Worm (Caenorhabditis elegans) whole organism, L1 larva: Measurements from ENCODE around the gene cup-16.

Experiments used
- C04F5.9 ChIP-seq: sonication (generic microtip); optimal IDR thresholded peaks from 2 replicates; lab custom pipeline; 2016; ENCODE audit warnings: missing genetic modification characterization, missing compliant biosample characterization
- C16A3.4 ChIP-seq: fragments of 150-350 bp; optimal IDR thresholded peaks from 2 replicates; lab custom pipeline; 2014; ENCODE audit warnings: missing biosample characterization, missing genetic modification characterization
- F16B12.6 ChIP-seq: fragments of 150-350 bp; optimal IDR thresholded peaks from 2 replicates; lab custom pipeline; 2014; ENCODE audit warnings: missing biosample characterization, missing genetic modification characterization
- Y116A8C.19 ChIP-seq: sonication (generic microtip); optimal IDR thresholded peaks from 2 replicates; lab custom pipeline; 2016; ENCODE audit warnings: missing compliant biosample characterization, missing genetic modification characterization, borderline replicate concordance
- alr-1 ChIP-seq: fragments of 200-800 bp; sonication (Bioruptor generic); optimal IDR thresholded peaks from 2 replicates; lab custom pipeline; 2018; ENCODE audit warnings: borderline replicate concordance, mild to moderate bottlenecking, missing genetic modification characterization, missing compliant biosample characterization
- ama-1 ChIP-seq: fragments of 150-350 bp; optimal IDR thresholded peaks from 2 replicates; lab custom pipeline; 2014
- ceh-63 ChIP-seq: fragments of 200-800 bp; sonication (Bioruptor generic); optimal IDR thresholded peaks from 2 replicates; lab custom pipeline; 2018; ENCODE audit warnings: mild to moderate bottlenecking, missing genetic modification characterization, missing compliant biosample characterization
- ceh-8 ChIP-seq: fragments of 200-800 bp; sonication (Bioruptor generic); optimal IDR thresholded peaks from 2 replicates; lab custom pipeline; 2018; ENCODE audit warnings: mild to moderate bottlenecking, missing genetic modification characterization, moderate library complexity, missing compliant biosample characterization
- ceh-82 ChIP-seq, 3 experiments: fragments of 150-350 bp in 1 of 3; sonication (generic microtip) in 2 of 3; optimal IDR thresholded peaks; 2 replicates each; lab custom pipeline; 2014 to 2017; ENCODE audit warnings: missing biosample characterization in 3 of 3, missing genetic modification characterization in 3 of 3
- dpl-1 ChIP-seq, 3 experiments: fragments of 150-350 bp in 2 of 3; sonication (generic microtip) in 1 of 3; optimal IDR thresholded peaks; 2 replicates each; lab custom pipeline; 2014 to 2017; ENCODE audit warnings: missing biosample characterization in 3 of 3, missing genetic modification characterization in 3 of 3, missing genetic modification reagents in 3 of 3
- efl-1 ChIP-seq, 4 experiments: fragments of 150-350 bp; optimal IDR thresholded peaks in 3 of 4; peaks in 1 of 4; 1 replicate in 1 of 4; 2 replicates in 3 of 4; lab custom pipeline; 2014; ENCODE audit warnings: missing biosample characterization in 2 of 4, missing genetic modification characterization in 2 of 4, missing genetic modification reagents in 2 of 4
- efl-3 ChIP-seq: fragments of 200-800 bp; sonication (Bioruptor generic); optimal IDR thresholded peaks from 2 replicates; lab custom pipeline; 2018; ENCODE audit warnings: mild to moderate bottlenecking, missing genetic modification characterization, missing compliant biosample characterization
- egl-27 ChIP-seq, 2 experiments: fragments of 150-350 bp in 1 of 2; sonication (generic microtip); optimal IDR thresholded peaks; 3 replicates each; lab custom pipeline; 2017 to 2018; ENCODE audit warnings: missing biosample characterization in 2 of 2, missing genetic modification characterization in 2 of 2, missing genetic modification reagents in 2 of 2
- elt-2 ChIP-seq: sonication (generic microtip); optimal IDR thresholded peaks from 2 replicates; lab custom pipeline; 2016; ENCODE audit warnings: missing genetic modification characterization, mild to moderate bottlenecking, inconsistent platforms, missing compliant biosample characterization, missing genetic modification reagents
- ets-5 ChIP-seq: fragments of 200-800 bp; sonication (Bioruptor generic); IDR thresholded peaks from 2 replicates; pipeline ENCODE4 v1.3.6; 2022; ENCODE audit warnings: missing genetic modification characterization, missing compliant biosample characterization
- fkh-8 ChIP-seq: sonication (generic microtip); optimal IDR thresholded peaks from 2 replicates; lab custom pipeline; 2016; ENCODE audit warnings: mild to moderate bottlenecking, missing genetic modification characterization, missing compliant biosample characterization
- fos-1 ChIP-seq: fragments of 150-350 bp; optimal IDR thresholded peaks from 2 replicates; lab custom pipeline; 2014; ENCODE audit warnings: missing biosample characterization, missing genetic modification characterization
- grh-1 ChIP-seq: fragments of 200-800 bp; sonication (Bioruptor generic); IDR thresholded peaks from 2 replicates; pipeline ENCODE4 v1.3.6; 2022; ENCODE audit warnings: missing genetic modification reagents, missing genetic modification characterization, missing compliant biosample characterization
- hlh-17 ChIP-seq: fragments of 200-800 bp; sonication (Bioruptor generic); optimal IDR thresholded peaks from 2 replicates; lab custom pipeline; 2018; ENCODE audit warnings: missing genetic modification characterization, mild to moderate bottlenecking, missing compliant biosample characterization, moderate library complexity, borderline replicate concordance
- jun-1 ChIP-seq: fragments of 150-350 bp; optimal IDR thresholded peaks from 2 replicates; lab custom pipeline; 2014; ENCODE audit warnings: missing biosample characterization, missing genetic modification reagents, missing genetic modification characterization
- lin-13 ChIP-seq: fragments of 150-350 bp; optimal IDR thresholded peaks from 2 replicates; lab custom pipeline; 2014; ENCODE audit warnings: missing biosample characterization, missing genetic modification reagents, missing genetic modification characterization
- lin-14 ChIP-seq: fragments of 200-800 bp; sonication (Bioruptor generic); optimal IDR thresholded peaks from 2 replicates; lab custom pipeline; 2018; ENCODE audit warnings: mild to moderate bottlenecking, missing genetic modification characterization, moderate library complexity, missing compliant biosample characterization
- lir-3 ChIP-seq: sonication (generic microtip); optimal IDR thresholded peaks from 2 replicates; lab custom pipeline; 2016; ENCODE audit warnings: mild to moderate bottlenecking, missing genetic modification characterization, moderate library complexity, missing compliant biosample characterization; ENCODE audit not compliant: poor library complexity
- lsy-2 ChIP-seq, 2 experiments: fragments of 150-350 bp; optimal IDR thresholded peaks; 2 replicates each; lab custom pipeline; 2014; ENCODE audit warnings: missing biosample characterization in 2 of 2, missing genetic modification characterization in 2 of 2
- mab-9 ChIP-seq: fragments of 200-800 bp; sonication (Bioruptor generic); IDR thresholded peaks from 2 replicates; pipeline ENCODE4 v1.3.6; 2022; ENCODE audit warnings: missing genetic modification reagents, missing genetic modification characterization, missing compliant biosample characterization
- nhr-19 ChIP-seq: fragments of 200-800 bp; sonication (Bioruptor generic); conservative IDR thresholded peaks from 2 replicates; pipeline ENCODE4 v1.3.6; 2022; ENCODE audit warnings: missing genetic modification characterization, missing compliant biosample characterization
- nhr-20 ChIP-seq: sonication (generic microtip); optimal IDR thresholded peaks from 2 replicates; lab custom pipeline; 2016; ENCODE audit warnings: mild to moderate bottlenecking, missing genetic modification characterization, missing compliant biosample characterization
- nhr-28 ChIP-seq: fragments of 150-350 bp; optimal IDR thresholded peaks from 2 replicates; lab custom pipeline; 2014; ENCODE audit warnings: missing biosample characterization, missing genetic modification characterization
- nhr-71 ChIP-seq: sonication (generic microtip); optimal IDR thresholded peaks from 2 replicates; lab custom pipeline; 2016; ENCODE audit warnings: mild to moderate bottlenecking, missing genetic modification characterization, moderate library complexity, missing compliant biosample characterization
- nhr-77 ChIP-seq: fragments of 150-350 bp; optimal IDR thresholded peaks from 2 replicates; lab custom pipeline; 2014; ENCODE audit warnings: missing biosample characterization, missing genetic modification characterization
- nhr-90 ChIP-seq: sonication (generic microtip); optimal IDR thresholded peaks from 2 replicates; lab custom pipeline; 2016; ENCODE audit warnings: mild to moderate bottlenecking, missing genetic modification characterization, missing compliant biosample characterization; ENCODE audit not compliant: poor library complexity
- pax-3 ChIP-seq: fragments of 200-800 bp; sonication (Bioruptor generic); optimal IDR thresholded peaks from 2 replicates; lab custom pipeline; 2018; ENCODE audit warnings: mild to moderate bottlenecking, missing genetic modification characterization, moderate library complexity, missing compliant biosample characterization
- rnt-1 ChIP-seq: sonication (generic microtip); optimal IDR thresholded peaks from 2 replicates; lab custom pipeline; 2016; ENCODE audit warnings: mild to moderate bottlenecking, missing genetic modification characterization, moderate library complexity, missing compliant biosample characterization
- snpc-4 ChIP-seq: fragments of 150-350 bp; optimal IDR thresholded peaks from 2 replicates; lab custom pipeline; 2014; ENCODE audit warnings: missing biosample characterization, missing genetic modification characterization
- snu-23 ChIP-seq: sonication (generic microtip); optimal IDR thresholded peaks from 2 replicates; lab custom pipeline; 2016; ENCODE audit warnings: missing genetic modification characterization, missing compliant biosample characterization
- sup-37 ChIP-seq: fragments of 200-800 bp; sonication (Bioruptor generic); optimal IDR thresholded peaks from 2 replicates; lab custom pipeline; 2018; ENCODE audit warnings: mild to moderate bottlenecking, missing genetic modification characterization, missing compliant biosample characterization
- tbx-2 ChIP-seq: sonication (generic microtip); optimal IDR thresholded peaks from 2 replicates; lab custom pipeline; 2016; ENCODE audit warnings: missing genetic modification characterization, missing compliant biosample characterization
- tlp-1 ChIP-seq: fragments of 150-350 bp; optimal IDR thresholded peaks from 2 replicates; lab custom pipeline; 2014; ENCODE audit warnings: missing biosample characterization, missing genetic modification characterization
- unc-130 ChIP-seq: fragments of 150-350 bp; optimal IDR thresholded peaks from 2 replicates; lab custom pipeline; 2017; ENCODE audit warnings: missing biosample characterization, missing genetic modification characterization, inconsistent platforms
- unc-30 ChIP-seq: sonication (generic microtip); optimal IDR thresholded peaks from 2 replicates; lab custom pipeline; 2017; ENCODE audit warnings: missing biosample characterization, missing genetic modification characterization
- vab-15 ChIP-seq: sonication (generic microtip); optimal IDR thresholded peaks from 2 replicates; lab custom pipeline; 2017; ENCODE audit warnings: missing genotype, mild to moderate bottlenecking, missing genetic modification characterization, missing compliant biosample characterization
- xbp-1 ChIP-seq: sonication (generic microtip); optimal IDR thresholded peaks from 2 replicates; lab custom pipeline; 2016; ENCODE audit warnings: missing genetic modification characterization, missing compliant biosample characterization

The cup-16 gene

ce11 chrII:8742006-8742847, 35.3 kb downstream of the cup-16 start (continued):
- peak; percentile 94 for TF ChIP-seq nhr-71 (tag; lab: Kevin White, UChicago)
- 0 out of 2 replicates have a peak, but pooled peaks have one; percentile 49 for TF ChIP-seq mab-9
- peak; percentile 81 for TF ChIP-seq unc-130
- no peak for TF ChIP-seq Y116A8C.19 (tag; lab: Kevin White, UChicago)
- TF ChIP-seq nhr-20 (tag; lab: Kevin White, UChicago) = peak; percentile 97
- TF ChIP-seq F16B12.6 = no peak
- TF ChIP-seq vab-15 (tag; lab: Kevin White, UChicago) = peak; percentile 6
- TF ChIP-seq lsy-2 (tag; optimal IDR thresholded peaks at IDR 0.05; lab: Kevin White, UChicago) = peak; percentile 51 to 82
- TF ChIP-seq tlp-1 = no peak
- no peak for TF ChIP-seq jun-1
- peak; percentile 55 for TF ChIP-seq C16A3.4
- TF ChIP-seq hlh-17 (GFP tag; lab: Kevin White, UChicago) = no peak
- no peak for TF ChIP-seq efl-3
- no peak for TF ChIP-seq C04F5.9 (tag; lab: Kevin White, UChicago)
- peak; percentile 58 for TF ChIP-seq xbp-1 (tag; lab: Kevin White, UChicago)
- no peak for TF ChIP-seq elt-2
- TF ChIP-seq lin-13 (GFP tag; lab: Kevin White, UChicago) = peak; percentile 53
- TF ChIP-seq ets-5 (GFP tag; lab: Robert Waterston, UW) = no peak
- TF ChIP-seq fos-1 (tag; lab: Kevin White, UChicago) = no peak
- TF ChIP-seq snpc-4 (tag; lab: Kevin White, UChicago) = no peak
- no peak for TF ChIP-seq sup-37 (GFP tag; lab: Kevin White, UChicago)
- TF ChIP-seq egl-27 (tag; optimal IDR thresholded peaks at IDR 0.05; lab: Kevin White, UChicago) = no peak
- no peak for TF ChIP-seq ama-1 (lab: Kevin White, UChicago)
- TF ChIP-seq unc-30 = no peak
- no peak for TF ChIP-seq ceh-82 (tag; optimal IDR thresholded peaks at IDR 0.05; lab: Kevin White, UChicago)
- TF ChIP-seq grh-1 = peak; percentile 84
- TF ChIP-seq pax-3 (tag; lab: Kevin White, UChicago) = no peak
- peak; percentile 62 for TF ChIP-seq lir-3 (tag; lab: Kevin White, UChicago)
- no peak for TF ChIP-seq ceh-63
- peak; percentile 79 for TF ChIP-seq tbx-2
- no peak for TF ChIP-seq nhr-77 (tag; lab: Kevin White, UChicago)
- TF ChIP-seq snu-23 (GFP tag; lab: Kevin White, UChicago) = peak; percentile 87
- no peak for TF ChIP-seq fkh-8 (tag; lab: Kevin White, UChicago)
- no peak for TF ChIP-seq alr-1
- TF ChIP-seq nhr-90 (tag; lab: Kevin White, UChicago) = peak; percentile 94
- no peak for TF ChIP-seq nhr-28 (tag; lab: Kevin White, UChicago)
- TF ChIP-seq ceh-8 (GFP tag; lab: Kevin White, UChicago) = no peak

DNA sequence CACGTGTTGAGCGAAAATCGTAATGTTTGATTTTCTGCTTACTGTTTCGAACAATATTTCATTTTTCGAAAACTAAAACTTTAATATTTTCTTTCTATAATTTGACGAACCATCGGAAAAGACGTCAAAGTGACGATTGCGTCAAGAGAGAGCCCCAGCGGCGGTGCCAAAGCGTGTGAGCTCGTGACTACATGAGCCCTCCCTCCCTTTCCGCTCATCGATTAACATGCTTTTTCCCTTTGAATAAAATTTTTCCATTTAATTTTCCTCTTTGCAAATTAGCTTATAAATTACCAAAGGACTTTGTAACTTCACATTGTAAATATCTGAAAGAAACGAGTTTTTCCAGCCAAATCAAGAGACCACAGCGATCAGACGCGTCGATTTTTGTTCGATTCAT, 36.0 kb downstream of the cup-16 start:
- TF ChIP-seq lsy-2 (tag; optimal IDR thresholded peaks at IDR 0.05; lab: Kevin White, UChicago) (peak; percentile 21 to 40), nhr-19 (GFP tag; lab: Robert Waterston, UW) (no peak), efl-3 (no peak), rnt-1 (tag; lab: Kevin White, UChicago) (peak; percentile 29), lin-14 (GFP tag; lab: Kevin White, UChicago) (peak; percentile 57), dpl-1 (GFP tag; optimal IDR thresholded peaks at IDR 0.05; lab: Kevin White, UChicago) (peak in 1 of 3 experiments; percentile 41), efl-1 (optimal IDR thresholded peaks at IDR 0.05; lab: Kevin White, UChicago) (peak in 1 of 2 experiments; percentile 29), efl-1 (GFP tag; optimal IDR thresholded peaks at IDR 0.05 in 1 of 2; lab: Kevin White, UChicago) (peak in 1 of 2 experiments; percentile 5), fkh-8 (tag; lab: Kevin White, UChicago) (peak; percentile 59), ceh-82 (tag; optimal IDR thresholded peaks at IDR 0.05; lab: Kevin White, UChicago) (peak in 1 of 3 experiments; percentile 10)
